Worm (Caenorhabditis elegans): ENCODE results near the gene npp-19.

The npp-19 gene

DNA sequence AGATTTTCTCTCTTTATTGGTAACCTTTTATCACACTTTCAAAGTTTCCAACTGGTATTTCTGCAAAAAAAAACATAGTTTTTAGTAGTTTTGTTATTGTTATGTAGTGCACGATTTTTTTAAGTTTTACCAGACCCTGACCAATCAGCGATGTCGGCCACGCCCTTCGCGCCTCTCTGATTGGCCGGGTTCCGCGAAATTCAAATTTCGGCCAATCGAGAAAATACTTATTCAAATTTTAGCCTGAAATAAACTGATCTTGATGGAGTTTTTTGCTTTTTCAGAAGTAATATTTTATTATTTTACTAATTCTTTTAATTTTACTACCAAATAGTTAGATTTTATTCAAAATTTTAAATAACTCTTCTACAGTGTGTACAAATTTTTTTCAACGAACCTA lies 6.6 kb upstream of the npp-19 start:
- TF ChIP-seq dao-5 (tag; optimal IDR thresholded peaks at IDR 0.05) (no peak), W03F9.2 (tag; optimal IDR thresholded peaks at IDR 0.05) (no peak), him-1 (tag; optimal IDR thresholded peaks at IDR 0.05) (no peak)

ce11 chrII:10804442-10804841 lies 6.2 kb upstream of the npp-19 start:
- TF ChIP-seq him-1 (tag; optimal IDR thresholded peaks at IDR 0.05) (no peak), W03F9.2 (tag; optimal IDR thresholded peaks at IDR 0.05) (no peak), dao-5 (tag; optimal IDR thresholded peaks at IDR 0.05) (no peak)

DNA sequence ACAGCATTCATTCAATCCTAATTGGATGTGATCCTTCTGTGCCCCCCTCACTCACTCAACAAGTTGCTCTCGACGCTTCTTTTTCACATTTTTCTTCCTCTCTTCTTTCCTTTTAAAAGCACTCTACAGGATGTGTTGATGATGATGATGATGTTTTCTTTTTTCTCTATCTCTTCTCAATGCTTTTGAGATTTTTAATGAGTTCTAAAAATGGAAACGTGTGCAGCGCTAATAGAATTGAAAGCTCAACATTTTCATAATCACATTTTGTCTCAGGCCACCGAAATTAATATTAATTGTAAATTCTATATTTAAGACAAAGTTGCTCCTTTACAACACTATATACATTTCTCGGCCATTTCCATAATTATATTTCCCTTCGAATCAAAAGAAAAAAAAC lies 1.9 kb upstream of the npp-19 start:
- TF ChIP-seq W03F9.2 (tag; optimal IDR thresholded peaks at IDR 0.05) (no peak), dao-5 (tag; optimal IDR thresholded peaks at IDR 0.05) (no peak), him-1 (tag; optimal IDR thresholded peaks at IDR 0.05) (no peak)

- no peak for TF ChIP-seq dao-5 (tag; optimal IDR thresholded peaks at IDR 0.05)
- no peak for TF ChIP-seq W03F9.2 (tag; optimal IDR thresholded peaks at IDR 0.05)
- TF ChIP-seq him-1 (tag; optimal IDR thresholded peaks at IDR 0.05) = no peak
Observed at ce11 chrII:10796194-10796593, 2.1 kb downstream of the npp-19 start, which contains the start of gene set-14. set-14 (minus strand) TSS chrII:10796294.

DNA sequence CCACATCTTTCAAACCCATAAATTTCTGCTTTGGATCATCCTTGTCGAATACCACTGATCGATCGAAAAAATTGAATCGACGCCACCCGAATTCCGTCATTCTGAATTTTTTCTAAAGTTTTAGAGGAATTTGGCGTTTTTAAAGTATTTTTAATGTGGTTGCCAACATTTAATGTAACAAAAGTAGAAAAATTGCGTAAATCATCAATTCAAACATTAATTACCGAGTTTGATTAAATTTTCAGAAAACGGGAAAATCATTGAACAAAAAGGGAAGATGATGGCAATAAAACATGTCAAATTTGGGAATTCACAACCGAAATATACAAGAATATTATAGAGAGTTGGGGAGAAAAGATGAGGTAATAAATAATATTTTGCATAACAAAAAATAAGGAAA lies 4.9 kb downstream of the npp-19 start, which contains the start of gene vps-11:
Gene vps-11 (minus strand): TSS at position 101 of the 400 bp plus-strand sequence.
- TF ChIP-seq him-1 (tag; optimal IDR thresholded peaks at IDR 0.05) = no peak
- TF ChIP-seq dao-5 (tag; optimal IDR thresholded peaks at IDR 0.05) = no peak
- TF ChIP-seq W03F9.2 (tag; optimal IDR thresholded peaks at IDR 0.05) = no peak

DNA sequence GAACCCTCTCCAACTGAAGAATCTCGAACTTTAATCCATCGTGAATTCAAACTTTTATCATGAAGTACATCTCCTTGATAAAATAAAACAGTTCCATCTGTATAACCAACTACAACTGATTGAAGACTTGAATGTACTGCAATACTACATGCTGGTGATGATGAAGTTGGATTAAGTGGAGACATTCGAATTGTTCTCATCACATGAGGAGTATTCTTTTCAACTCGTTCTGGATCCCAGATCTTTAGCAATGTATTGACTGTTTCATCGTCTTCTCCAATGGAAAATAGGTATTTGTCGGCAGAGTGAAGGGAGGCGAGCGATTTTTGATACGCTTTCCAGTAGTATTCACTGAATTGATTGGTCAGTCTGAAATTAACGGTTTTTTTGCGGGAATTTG lies 5.7 kb downstream of the npp-19 start:
- no peak for TF ChIP-seq him-1 (tag; optimal IDR thresholded peaks at IDR 0.05)
- no peak for TF ChIP-seq dao-5 (tag; optimal IDR thresholded peaks at IDR 0.05)
- TF ChIP-seq W03F9.2 (tag; optimal IDR thresholded peaks at IDR 0.05) = no peak

- TF ChIP-seq dao-5 (tag; optimal IDR thresholded peaks at IDR 0.05) (no peak), W03F9.2 (tag; optimal IDR thresholded peaks at IDR 0.05) (no peak), him-1 (tag; optimal IDR thresholded peaks at IDR 0.05) (no peak)
Observed at ce11 chrII:10787240-10787639, 11.0 kb downstream of the npp-19 start, which contains the start of gene tag-209. tag-209 (plus strand) TSS chrII:10787312.

DNA sequence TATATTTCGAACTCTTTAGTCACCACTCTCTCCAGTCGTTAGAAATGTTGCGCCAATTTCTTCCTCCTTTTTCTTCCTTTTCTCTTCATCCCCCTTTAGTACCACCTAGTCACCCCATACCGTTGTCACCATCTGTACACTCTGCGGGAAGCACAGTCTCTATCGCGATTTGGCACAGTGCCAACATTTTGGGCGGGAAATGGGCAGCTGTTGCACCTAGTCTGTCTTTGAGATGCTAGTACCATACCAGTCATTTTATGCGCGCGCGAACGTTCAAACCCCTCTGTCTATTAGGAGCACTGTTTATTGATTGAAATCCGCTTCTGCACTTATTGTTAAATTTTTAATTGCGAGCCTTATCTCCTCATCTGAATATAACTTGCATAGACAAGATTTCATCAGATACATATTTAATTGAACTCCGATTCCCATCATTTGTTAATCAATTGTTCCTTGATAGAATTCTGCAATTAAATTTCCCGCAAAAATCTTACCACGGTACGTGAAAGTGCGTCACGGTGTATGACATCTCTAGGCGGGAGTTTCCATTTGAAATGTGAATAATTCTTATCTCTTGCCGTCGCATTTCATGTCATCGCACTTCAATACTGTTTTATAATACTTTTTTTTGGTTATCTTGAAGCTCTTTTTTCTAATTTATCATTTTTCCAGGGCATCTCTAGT lies 13.4 kb downstream of the npp-19 start, which contains the start of gene cdl-1:
Gene cdl-1 (plus strand): TSS at position 673 of the 684 bp plus-strand sequence.
- TF ChIP-seq him-1 (tag; optimal IDR thresholded peaks at IDR 0.05) (no peak), dao-5 (tag; optimal IDR thresholded peaks at IDR 0.05) (no peak), W03F9.2 (tag; optimal IDR thresholded peaks at IDR 0.05) (no peak)

ce11 chrII:10784248-10784647 lies 14.0 kb downstream of the npp-19 start:
- TF ChIP-seq W03F9.2 (tag; optimal IDR thresholded peaks at IDR 0.05) (no peak), him-1 (tag; optimal IDR thresholded peaks at IDR 0.05) (no peak), dao-5 (tag; optimal IDR thresholded peaks at IDR 0.05) (no peak)

DNA sequence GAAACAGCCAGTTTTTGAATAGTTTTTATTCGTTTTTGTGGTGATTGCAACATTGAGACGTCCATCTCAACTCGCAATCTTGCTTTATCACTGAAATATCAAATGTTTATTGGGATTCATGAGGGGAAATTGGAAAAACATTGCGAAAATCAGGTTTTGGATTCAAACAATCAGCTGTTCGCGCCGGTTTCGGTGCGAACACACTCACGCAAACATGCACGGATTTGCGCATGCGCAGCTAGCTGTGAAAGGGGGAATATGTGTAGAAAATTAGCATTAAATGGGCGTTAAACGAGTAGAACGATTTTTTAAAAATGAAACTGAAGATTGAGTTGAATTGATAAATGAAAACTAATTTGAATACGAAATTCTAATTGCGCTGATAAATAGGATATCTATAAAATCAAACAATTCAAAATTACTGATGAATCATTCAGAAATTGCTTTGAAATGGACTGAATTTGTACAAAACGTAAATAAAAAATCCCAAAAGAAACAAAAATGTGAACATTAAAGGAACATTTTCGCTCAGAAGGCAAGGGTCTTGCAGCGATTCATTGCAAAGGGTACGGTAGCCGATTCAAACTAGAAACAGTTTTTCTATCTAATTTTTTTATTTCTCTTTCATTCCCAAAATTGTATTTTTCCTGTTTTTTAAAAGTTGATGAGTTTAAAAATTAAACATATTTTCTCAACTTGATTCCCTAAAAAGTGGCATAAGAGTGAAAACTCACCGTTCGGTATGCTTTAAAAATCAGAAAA lies 14.9 kb downstream of the npp-19 start, which contains the start of gene ect-2:
Gene ect-2 (minus strand): TSS at position 762 of the 762 bp plus-strand sequence.
- TF ChIP-seq dao-5 (tag; optimal IDR thresholded peaks at IDR 0.05) (no peak), W03F9.2 (tag; optimal IDR thresholded peaks at IDR 0.05) (no peak), him-1 (tag; optimal IDR thresholded peaks at IDR 0.05) (no peak)

- TF ChIP-seq dao-5 (tag; optimal IDR thresholded peaks at IDR 0.05) = no peak
Observed at ce11 chrII:10778026-10778425, 20.3 kb downstream of the npp-19 start, which contains the start of gene mpz-1. mpz-1 (minus strand) TSS chrII:10778126.

DNA sequence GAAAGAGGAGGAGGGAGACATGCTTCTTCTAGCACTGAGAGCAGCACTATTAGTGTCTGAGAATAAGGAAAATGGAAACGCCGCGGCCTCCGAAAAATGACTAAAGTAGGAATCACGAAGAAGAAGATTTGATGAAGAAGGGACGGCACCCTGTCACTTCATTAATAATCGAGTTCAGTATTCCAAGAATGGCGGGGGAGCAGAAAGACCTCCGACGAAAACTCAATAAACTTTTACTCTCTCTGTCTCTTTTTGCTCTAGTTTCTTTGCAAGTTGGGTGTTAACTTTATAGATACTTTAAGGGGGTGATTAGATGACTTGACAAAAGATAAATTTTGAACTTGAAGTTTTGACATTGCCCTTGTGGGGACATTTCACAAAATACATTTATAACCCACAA lies 29.0 kb downstream of the npp-19 start:
- TF ChIP-seq dao-5 (tag; optimal IDR thresholded peaks at IDR 0.05) (no peak), him-1 (tag; optimal IDR thresholded peaks at IDR 0.05) (no peak), W03F9.2 (tag; optimal IDR thresholded peaks at IDR 0.05) (no peak)

- no peak for TF ChIP-seq him-1 (tag; optimal IDR thresholded peaks at IDR 0.05)
- TF ChIP-seq dao-5 (tag; optimal IDR thresholded peaks at IDR 0.05) = no peak
- TF ChIP-seq W03F9.2 (tag; optimal IDR thresholded peaks at IDR 0.05) = no peak
Observed at ce11 chrII:10767977-10768376, 30.3 kb downstream of the npp-19 start.

- TF ChIP-seq him-1 (tag; optimal IDR thresholded peaks at IDR 0.05) (no peak), W03F9.2 (tag; optimal IDR thresholded peaks at IDR 0.05) (no peak), dao-5 (tag; optimal IDR thresholded peaks at IDR 0.05) (no peak)
Observed at ce11 chrII:10766773-10767172, 31.5 kb downstream of the npp-19 start.
